Fruit fly (Drosophila melanogaster): ENCODE data around the gene CG45263.

DNA sequence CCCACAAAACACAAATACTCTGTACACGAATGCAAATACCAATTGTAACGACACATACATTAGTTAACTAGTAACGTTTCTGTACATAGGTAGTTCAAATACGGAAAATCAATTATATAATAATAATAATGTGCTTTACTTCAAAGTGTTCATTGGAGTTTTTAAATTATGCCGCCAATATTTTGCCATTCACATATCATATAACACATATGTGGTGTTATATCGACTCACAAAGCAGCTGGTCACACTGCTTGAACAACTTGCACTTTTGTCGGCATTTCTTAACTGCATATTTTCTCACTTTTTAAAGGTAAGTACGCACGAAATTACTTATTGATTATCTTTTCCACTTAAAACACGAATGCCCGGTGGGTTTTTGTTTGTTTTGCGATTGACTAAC is 133.2 kb downstream of the CG45263 start, which contains the start of gene DppIII:
- no peak for TF ChIP-seq Dll (optimal IDR thresholded peaks at IDR 0.05)
- TF ChIP-seq pan (optimal IDR thresholded peaks at IDR 0.05) = no peak
